Worm (Caenorhabditis elegans) whole organism, L2 larva: ENCODE measurements around the gene flp-27.
A peak's percentile ranks its signal among the peaks of the same experiment; 100 is the strongest.

Experiments
- C34F6.9 ChIP-seq: fragments of 150-350 bp; optimal IDR thresholded peaks from 2 replicates; lab custom pipeline; 2014; ENCODE audit warnings: missing biosample characterization, missing genetic modification characterization
- F13H6.1 ChIP-seq: sonication (generic microtip); optimal IDR thresholded peaks from 2 replicates; lab custom pipeline; 2016; ENCODE audit warnings: missing genetic modification characterization, missing compliant biosample characterization
- Y55F3AM.14 ChIP-seq: fragments of 200-800 bp; sonication (Bioruptor generic); optimal IDR thresholded peaks from 2 replicates; lab custom pipeline; 2018; ENCODE audit warnings: mild to moderate bottlenecking, missing genetic modification characterization, missing compliant biosample characterization
- ZK546.5 ChIP-seq: sonication (generic microtip); optimal IDR thresholded peaks from 2 replicates; lab custom pipeline; 2017; ENCODE audit warnings: missing biosample characterization, missing genetic modification characterization
- alr-1 ChIP-seq: fragments of 150-350 bp; optimal IDR thresholded peaks from 2 replicates; lab custom pipeline; 2014; ENCODE audit warnings: missing biosample characterization, missing genetic modification characterization
- aly-2 ChIP-seq: fragments of 150-350 bp; optimal IDR thresholded peaks from 2 replicates; lab custom pipeline; 2014; ENCODE audit warnings: missing biosample characterization, missing genetic modification characterization
- ceh-82 ChIP-seq: fragments of 150-350 bp; optimal IDR thresholded peaks from 2 replicates; lab custom pipeline; 2014; ENCODE audit warnings: missing biosample characterization, missing genetic modification characterization
- crh-2 ChIP-seq: sonication (generic microtip); optimal IDR thresholded peaks from 2 replicates; lab custom pipeline; 2017; ENCODE audit warnings: missing biosample characterization, missing genetic modification characterization
- egl-27 ChIP-seq: sonication (generic microtip); optimal IDR thresholded peaks from 3 replicates; lab custom pipeline; 2017; ENCODE audit warnings: missing biosample characterization, missing genetic modification reagents, missing genetic modification characterization
- elt-3 ChIP-seq: sonication (generic microtip); optimal IDR thresholded peaks from 2 replicates; lab custom pipeline; 2017; ENCODE audit warnings: missing biosample characterization, missing genetic modification characterization
- fos-1 ChIP-seq: fragments of 150-350 bp; optimal IDR thresholded peaks from 2 replicates; lab custom pipeline; 2014; ENCODE audit warnings: missing biosample characterization, missing genetic modification characterization
- gmeb-1 ChIP-seq: fragments of 150-350 bp; optimal IDR thresholded peaks from 2 replicates; lab custom pipeline; 2014; ENCODE audit warnings: missing biosample characterization, missing genetic modification characterization
- lin-11 ChIP-seq: fragments of 150-350 bp; sonication (generic microtip); optimal IDR thresholded peaks from 2 replicates; lab custom pipeline; 2014; ENCODE audit warnings: missing biosample characterization, missing genetic modification characterization, inconsistent platforms, mixed read lengths
- lin-13 ChIP-seq: fragments of 150-350 bp; optimal IDR thresholded peaks from 2 replicates; lab custom pipeline; 2014; ENCODE audit warnings: missing biosample characterization, missing genetic modification reagents, missing genetic modification characterization
- lin-39 ChIP-seq: fragments of 150-350 bp; optimal IDR thresholded peaks from 2 replicates; lab custom pipeline; 2014; ENCODE audit warnings: missing biosample characterization, missing genetic modification reagents, missing genetic modification characterization
- lsy-2 ChIP-seq, 2 experiments: fragments of 150-350 bp in 1 of 2; sonication (generic microtip) in 1 of 2; optimal IDR thresholded peaks; 2 replicates each; lab custom pipeline; 2014 to 2017; ENCODE audit warnings: missing biosample characterization in 2 of 2, missing genetic modification characterization in 2 of 2
- mab-5 ChIP-seq: fragments of 150-350 bp; optimal IDR thresholded peaks from 2 replicates; lab custom pipeline; 2014; ENCODE audit warnings: missing biosample characterization, missing genetic modification characterization
- mdl-1 ChIP-seq, 2 experiments: fragments of 150-350 bp in 1 of 2; sonication (generic microtip) in 1 of 2; optimal IDR thresholded peaks; 2 replicates each; lab custom pipeline; 2017; ENCODE audit warnings: missing biosample characterization in 2 of 2, missing genetic modification characterization in 2 of 2
- nhr-10 ChIP-seq: sonication (generic microtip); optimal IDR thresholded peaks from 2 replicates; lab custom pipeline; 2017; ENCODE audit warnings: missing biosample characterization, missing genetic modification characterization
- nhr-11 ChIP-seq: fragments of 150-350 bp; optimal IDR thresholded peaks from 2 replicates; lab custom pipeline; 2014; ENCODE audit warnings: missing biosample characterization, missing genetic modification characterization
- nhr-12 ChIP-seq: fragments of 150-350 bp; optimal IDR thresholded peaks from 2 replicates; lab custom pipeline; 2014; ENCODE audit warnings: missing biosample characterization, missing genetic modification characterization
- nhr-129 ChIP-seq: fragments of 150-350 bp; optimal IDR thresholded peaks from 2 replicates; lab custom pipeline; 2014; ENCODE audit warnings: missing biosample characterization, missing genetic modification characterization
- nhr-21 ChIP-seq: fragments of 150-350 bp; optimal IDR thresholded peaks from 2 replicates; lab custom pipeline; 2014; ENCODE audit warnings: missing biosample characterization, missing genetic modification characterization
- nhr-23 ChIP-seq: fragments of 150-350 bp; optimal IDR thresholded peaks from 2 replicates; lab custom pipeline; 2014; ENCODE audit warnings: missing biosample characterization, missing genetic modification reagents, missing genetic modification characterization
- nhr-25 ChIP-seq: fragments of 150-350 bp; sonication (generic microtip); optimal IDR thresholded peaks from 3 replicates; lab custom pipeline; 2014; ENCODE audit warnings: missing biosample characterization, missing genetic modification characterization
- nhr-6 ChIP-seq: fragments of 150-350 bp; optimal IDR thresholded peaks from 2 replicates; lab custom pipeline; 2014; ENCODE audit warnings: missing biosample characterization, missing genetic modification characterization
- nhr-77 ChIP-seq: fragments of 150-350 bp; optimal IDR thresholded peaks from 2 replicates; lab custom pipeline; 2014; ENCODE audit warnings: missing biosample characterization, missing genetic modification characterization
- peb-1 ChIP-seq: fragments of 150-350 bp; optimal IDR thresholded peaks from 2 replicates; lab custom pipeline; 2014; ENCODE audit warnings: missing biosample characterization, missing genetic modification characterization
- sem-4 ChIP-seq: fragments of 150-350 bp; optimal IDR thresholded peaks from 2 replicates; lab custom pipeline; 2014; ENCODE audit warnings: missing biosample characterization, missing genetic modification reagents, missing genetic modification characterization
- skn-1 ChIP-seq: sonication (generic microtip); optimal IDR thresholded peaks from 2 replicates; lab custom pipeline; 2017; ENCODE audit warnings: missing biosample characterization, missing genetic modification characterization
- sma-3 ChIP-seq: sonication (generic microtip); optimal IDR thresholded peaks from 2 replicates; lab custom pipeline; 2016; ENCODE audit warnings: missing genetic modification reagents, missing genetic modification characterization, missing compliant biosample characterization
- sma-9 ChIP-seq, 2 experiments: fragments of 150-350 bp in 1 of 2; sonication (generic microtip) in 1 of 2; optimal IDR thresholded peaks; 2 replicates each; lab custom pipeline; 2014 to 2016; ENCODE audit warnings: missing genetic modification characterization in 2 of 2, mild to moderate bottlenecking in 1 of 2, missing biosample characterization in 1 of 2, missing compliant biosample characterization in 1 of 2, missing genetic modification reagents in 1 of 2, moderate library complexity in 1 of 2
- snpc-4 ChIP-seq: fragments of 150-350 bp; optimal IDR thresholded peaks from 2 replicates; lab custom pipeline; 2014; ENCODE audit warnings: missing biosample characterization, missing genetic modification characterization
- unc-39 ChIP-seq: fragments of 150-350 bp; optimal IDR thresholded peaks from 2 replicates; lab custom pipeline; 2014; ENCODE audit warnings: missing biosample characterization, missing genetic modification characterization
- unc-55 ChIP-seq: fragments of 150-350 bp; sonication (generic microtip); optimal IDR thresholded peaks from 3 replicates; lab custom pipeline; 2014; ENCODE audit warnings: missing biosample characterization, missing genetic modification reagents, missing genetic modification characterization
- zag-1 ChIP-seq: fragments of 150-350 bp; optimal IDR thresholded peaks from 2 replicates; lab custom pipeline; 2014; ENCODE audit warnings: missing biosample characterization, missing genetic modification characterization
- ztf-11 ChIP-seq: sonication (generic microtip); optimal IDR thresholded peaks from 2 replicates; lab custom pipeline; 2017; ENCODE audit warnings: missing biosample characterization, missing genetic modification characterization
- ztf-4 ChIP-seq: fragments of 150-350 bp; optimal IDR thresholded peaks from 2 replicates; lab custom pipeline; 2014; ENCODE audit warnings: missing biosample characterization, missing genetic modification characterization

Gene flp-27

ce11 chrII:5717831-5718230, 37.0 kb downstream of the flp-27 start, which contains the start of gene zipt-3:
Gene zipt-3, plus strand, starts transcription at chrII:5718131.
- TF ChIP-seq ceh-82: no peak
- no peak for TF ChIP-seq C34F6.9
- no peak for TF ChIP-seq Y55F3AM.14 (GFP tag; lab: Kevin White, UChicago)
- no peak for TF ChIP-seq lsy-2 (tag; optimal IDR thresholded peaks at IDR 0.05; lab: Kevin White, UChicago)
- no peak for TF ChIP-seq nhr-11 (tag; lab: Kevin White, UChicago)
- no peak for TF ChIP-seq mab-5
- TF ChIP-seq nhr-21 (tag; lab: Kevin White, UChicago): no peak
- TF ChIP-seq sma-3: no peak

ce11 chrII:5719848-5720247, 39.0 kb downstream of the flp-27 start, which contains the start of gene damt-1:
Gene damt-1, plus strand, starts transcription at chrII:5720148.
- TF ChIP-seq lin-13: no peak
- TF ChIP-seq crh-2 (tag; lab: Kevin White, UChicago): no peak
- no peak for TF ChIP-seq lin-11 (tag; lab: Kevin White, UChicago)
- TF ChIP-seq unc-55 (GFP tag; lab: Kevin White, UChicago): no peak
- no peak for TF ChIP-seq nhr-23 (tag; lab: Kevin White, UChicago)
- TF ChIP-seq C34F6.9: no peak
- no peak for TF ChIP-seq ZK546.5
- no peak for TF ChIP-seq sem-4 (tag; lab: Kevin White, UChicago)
- TF ChIP-seq skn-1: no peak
- no peak for TF ChIP-seq elt-3 (tag; lab: Kevin White, UChicago)
- no peak for TF ChIP-seq nhr-6 (tag; lab: Kevin White, UChicago)

ce11 chrII:5725094-5725493, 44.3 kb downstream of the flp-27 start:
- TF ChIP-seq alr-1 (tag; lab: Kevin White, UChicago): no peak
- no peak for TF ChIP-seq fos-1 (tag; lab: Kevin White, UChicago)
- peak; percentile 20 for TF ChIP-seq lin-39 (tag; lab: Kevin White, UChicago)
- TF ChIP-seq C34F6.9: peak; percentile 88
- TF ChIP-seq ceh-82: peak; percentile 3
- TF ChIP-seq zag-1 (tag; lab: Kevin White, UChicago): peak; percentile 91
- TF ChIP-seq aly-2: no peak
- TF ChIP-seq sma-9 (GFP tag; optimal IDR thresholded peaks at IDR 0.05; lab: Kevin White, UChicago): peak; percentile 53
- no peak for TF ChIP-seq sma-9 (tag; optimal IDR thresholded peaks at IDR 0.05; lab: Kevin White, UChicago)
- TF ChIP-seq sem-4 (tag; lab: Kevin White, UChicago): peak; percentile 53
- TF ChIP-seq crh-2 (tag; lab: Kevin White, UChicago): peak; percentile 80
- TF ChIP-seq egl-27 (tag; lab: Kevin White, UChicago): no peak
- TF ChIP-seq ZK546.5: no peak
- no peak for TF ChIP-seq peb-1 (tag; lab: Kevin White, UChicago)
- TF ChIP-seq nhr-25 (tag; lab: Kevin White, UChicago): no peak
- peak; percentile 49 for TF ChIP-seq mab-5
- TF ChIP-seq unc-55 (GFP tag; lab: Kevin White, UChicago): peak; percentile 96
- TF ChIP-seq nhr-11 (tag; lab: Kevin White, UChicago): no peak
- TF ChIP-seq nhr-10 (tag; lab: Kevin White, UChicago): no peak
- peak; percentile 64 for TF ChIP-seq snpc-4 (tag; lab: Kevin White, UChicago)
- TF ChIP-seq nhr-23 (tag; lab: Kevin White, UChicago): no peak
- TF ChIP-seq lin-11 (tag; lab: Kevin White, UChicago): peak; percentile 89
- peak; percentile 52 for TF ChIP-seq F13H6.1 (tag; lab: Kevin White, UChicago)
- TF ChIP-seq Y55F3AM.14 (GFP tag; lab: Kevin White, UChicago): peak; percentile 54
- TF ChIP-seq nhr-77 (tag; lab: Kevin White, UChicago): no peak
- TF ChIP-seq nhr-12: no peak
- peak in 1 of 2 experiments; percentile 55 for TF ChIP-seq mdl-1 (tag; optimal IDR thresholded peaks at IDR 0.05; lab: Kevin White, UChicago)
- peak; percentile 89 for TF ChIP-seq nhr-129 (tag; lab: Kevin White, UChicago)
- TF ChIP-seq unc-39 (tag; lab: Kevin White, UChicago): no peak
- no peak for TF ChIP-seq ztf-4 (tag; lab: Kevin White, UChicago)
- TF ChIP-seq ztf-11: no peak
- peak; percentile 38 for TF ChIP-seq lin-13
- peak; percentile 82 for TF ChIP-seq nhr-6 (tag; lab: Kevin White, UChicago)
- no peak for TF ChIP-seq gmeb-1 (tag; lab: Kevin White, UChicago)
- peak; percentile 22 to 59 for TF ChIP-seq lsy-2 (tag; optimal IDR thresholded peaks at IDR 0.05; lab: Kevin White, UChicago)
- TF ChIP-seq, all 48 proteins: peak for 18
